Fruit fly (Drosophila melanogaster) whole organism: ENCODE data around the gene CG17597.

ENCODE experiments used
- Dll ChIP-seq: fragments of >200 bp; optimal IDR thresholded peaks from 2 replicates; lab custom pipeline; 2017
- EcR ChIP-seq, 2 experiments: fragments of >200 bp; optimal IDR thresholded peaks; 2 replicates each; lab custom pipeline; 2017; ENCODE audit warnings: missing biosample characterization in 2 of 2, missing genetic modification characterization in 2 of 2, missing genetic modification reagents in 2 of 2
- usp ChIP-seq: fragments of >200 bp; optimal IDR thresholded peaks from 2 replicates; lab custom pipeline; 2017; ENCODE audit warnings: missing biosample characterization, missing genetic modification characterization, mixed read lengths

DNA sequence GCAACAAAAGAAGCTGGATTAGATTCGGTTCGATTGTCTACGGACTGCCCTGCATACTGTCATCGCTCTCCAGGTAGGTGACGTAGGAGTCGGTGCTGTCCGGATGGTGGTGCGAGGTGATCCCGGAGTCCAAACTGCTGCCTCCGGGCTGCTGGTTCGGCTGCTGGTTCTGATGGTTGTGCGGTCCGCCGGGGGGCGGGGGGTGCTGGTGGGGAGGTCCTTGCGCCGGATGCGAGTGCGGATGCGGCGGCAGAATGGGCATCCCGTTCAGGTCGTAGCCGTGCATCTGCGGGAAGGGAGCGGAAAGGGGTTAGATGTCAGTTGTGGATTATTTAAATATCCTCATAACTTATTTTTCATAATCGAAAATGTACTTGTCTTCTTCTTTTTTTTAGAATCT is 30.0 kb upstream of the CG17597 start:
- TF ChIP-seq usp (GFP tag; lab: Kevin White, UChicago) (no peak), Dll (lab: Kevin White, UChicago) (no peak), EcR (GFP tag; optimal IDR thresholded peaks at IDR 0.05; lab: Kevin White, UChicago) (no peak)
